Worm (Caenorhabditis elegans) whole organism, L2 larva: ENCODE results near the gene C12D8.9.

Experiments used
- alr-1 ChIP-seq: fragments of 150-350 bp; optimal IDR thresholded peaks from 2 replicates; lab custom pipeline; 2014; ENCODE audit warnings: missing biosample characterization, missing genetic modification characterization
- lin-13 ChIP-seq: fragments of 150-350 bp; optimal IDR thresholded peaks from 2 replicates; lab custom pipeline; 2014; ENCODE audit warnings: missing biosample characterization, missing genetic modification reagents, missing genetic modification characterization
- nhr-12 ChIP-seq: fragments of 150-350 bp; optimal IDR thresholded peaks from 2 replicates; lab custom pipeline; 2014; ENCODE audit warnings: missing biosample characterization, missing genetic modification characterization
- nhr-77 ChIP-seq: fragments of 150-350 bp; optimal IDR thresholded peaks from 2 replicates; lab custom pipeline; 2014; ENCODE audit warnings: missing biosample characterization, missing genetic modification characterization
- sem-4 ChIP-seq: fragments of 150-350 bp; optimal IDR thresholded peaks from 2 replicates; lab custom pipeline; 2014; ENCODE audit warnings: missing biosample characterization, missing genetic modification reagents, missing genetic modification characterization
- skn-1 ChIP-seq: sonication (generic microtip); optimal IDR thresholded peaks from 2 replicates; lab custom pipeline; 2017; ENCODE audit warnings: missing biosample characterization, missing genetic modification characterization
- unc-39 ChIP-seq: fragments of 150-350 bp; optimal IDR thresholded peaks from 2 replicates; lab custom pipeline; 2014; ENCODE audit warnings: missing biosample characterization, missing genetic modification characterization
- zag-1 ChIP-seq: fragments of 150-350 bp; optimal IDR thresholded peaks from 2 replicates; lab custom pipeline; 2014; ENCODE audit warnings: missing biosample characterization, missing genetic modification characterization

- TF ChIP-seq skn-1 (tag; lab: Kevin White, UChicago), result no peak
- TF ChIP-seq alr-1 (tag; lab: Kevin White, UChicago), result no peak
- no peak for TF ChIP-seq nhr-77 (tag; lab: Kevin White, UChicago)
- TF ChIP-seq lin-13, result no peak
- no peak for TF ChIP-seq sem-4 (tag; lab: Kevin White, UChicago)
- TF ChIP-seq zag-1 (tag; lab: Kevin White, UChicago), result no peak
- no peak for TF ChIP-seq unc-39 (tag; lab: Kevin White, UChicago)
- TF ChIP-seq nhr-12 (tag; lab: Kevin White, UChicago), result no peak
These were observed 44.6 kb downstream of the C12D8.9 start, which contains the start of gene ZK856.6 for ce11 chrV:10198386-10198785.
